Worm (Caenorhabditis elegans): ENCODE results near the gene ZC513.2.

ZC513.2 gene

DNA sequence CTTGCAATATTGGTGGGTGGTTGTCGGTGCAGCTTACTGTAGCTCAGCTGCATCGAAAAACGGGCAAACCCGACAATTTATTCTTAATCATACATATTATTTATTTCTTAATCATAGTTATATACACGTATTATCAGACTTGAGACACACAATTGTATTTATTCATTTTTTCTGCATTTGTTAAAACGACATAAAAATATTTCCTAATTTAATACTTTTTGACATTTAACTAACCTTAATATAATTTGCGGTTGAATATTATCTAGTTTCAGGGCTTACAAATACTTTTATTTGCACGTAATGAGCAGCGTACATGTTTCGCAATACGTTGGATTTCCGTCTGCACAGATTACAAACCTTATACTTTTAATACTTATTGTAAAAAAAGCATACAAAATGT, 4.1 kb downstream of the ZC513.2 start, which contains the start of gene str-138:
Gene str-138 (plus strand): TSS at position 301 of the 400 bp plus-strand sequence.
- TF ChIP-seq snpc-4 (tag; optimal IDR thresholded peaks at IDR 0.05), result no peak
- TF ChIP-seq lin-38 (GFP tag; IDR thresholded peaks at IDR 0.05), result no peak
- no peak for TF ChIP-seq gei-8 (GFP tag; optimal IDR thresholded peaks at IDR 0.05)
- no peak for TF ChIP-seq nhr-237 (tag; optimal IDR thresholded peaks at IDR 0.05)
- TF ChIP-seq tag-97 (GFP tag; IDR thresholded peaks at IDR 0.05), result no peak

DNA sequence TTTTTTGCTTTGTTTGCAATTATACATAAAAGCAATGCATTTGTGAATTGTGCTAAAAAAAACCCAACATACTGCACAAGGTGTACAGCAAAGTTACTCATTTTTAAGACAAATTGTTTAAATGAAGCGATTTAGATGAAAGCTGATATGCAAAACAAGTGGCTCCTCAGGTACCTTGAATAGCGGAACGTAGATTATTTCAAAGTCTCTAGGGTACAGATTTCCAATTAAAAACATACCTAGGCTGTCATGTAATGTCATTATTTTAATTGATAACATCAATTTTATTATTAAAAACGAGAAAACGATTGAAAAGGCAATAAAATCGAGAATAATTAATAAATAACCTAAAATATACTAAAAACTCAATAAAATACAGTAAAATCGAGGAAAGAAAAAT, 7.8 kb downstream of the ZC513.2 start, which contains the start of gene str-139:
Gene str-139 (minus strand): TSS at position 101 of the 400 bp plus-strand sequence.
- TF ChIP-seq unc-39 (tag; optimal IDR thresholded peaks at IDR 0.05) (no peak), nhr-111 (GFP tag; optimal IDR thresholded peaks at IDR 0.05) (no peak), lin-13 (GFP tag; optimal IDR thresholded peaks at IDR 0.05) (no peak), lin-29 (GFP tag; IDR thresholded peaks at IDR 0.05) (no peak), hmg-1.1 (GFP tag; IDR thresholded peaks at IDR 0.05) (no peak), aha-1 (tag) (no peak), egl-27 (tag; optimal IDR thresholded peaks at IDR 0.05) (no peak), ceh-20 (GFP tag; IDR thresholded peaks at IDR 0.05) (no peak), zfp-3 (GFP tag; conservative IDR thresholded peaks at IDR 0.05) (no peak), hif-1 (tag; optimal IDR thresholded peaks at IDR 0.05) (no peak), spr-1 (tag; optimal IDR thresholded peaks at IDR 0.05) (no peak), nhr-76 (tag; optimal IDR thresholded peaks at IDR 0.05) (no peak)

DNA sequence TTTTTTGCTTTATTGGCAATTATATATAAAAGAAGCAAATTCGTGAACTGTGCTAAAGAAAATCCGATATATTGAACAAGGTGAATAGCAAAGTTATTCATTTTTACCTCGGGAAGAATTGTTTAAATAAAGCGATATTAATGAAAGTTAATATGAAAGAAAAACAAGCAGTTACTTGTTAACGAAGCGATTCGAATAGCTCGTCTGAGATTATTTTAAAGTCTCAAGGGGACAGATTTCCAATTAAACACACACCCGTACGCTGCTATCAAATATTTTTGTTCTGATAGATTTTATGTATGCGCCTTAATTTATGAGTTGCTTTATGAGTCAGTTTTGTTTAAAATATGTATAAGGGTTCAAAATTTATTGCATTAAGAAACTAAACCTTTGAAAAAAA, 13.6 kb downstream of the ZC513.2 start, which contains the start of gene str-140:
Gene str-140 (minus strand): TSS at position 101 of the 400 bp plus-strand sequence.
- TF ChIP-seq nhr-6 (tag; optimal IDR thresholded peaks at IDR 0.05) (no peak), nhr-48 (tag; optimal IDR thresholded peaks at IDR 0.05) (no peak), ceh-82 (tag; optimal IDR thresholded peaks at IDR 0.05) (no peak), Y75B8A.6 (GFP tag; IDR thresholded peaks at IDR 0.05) (no peak), zip-2 (tag; optimal IDR thresholded peaks at IDR 0.05) (no peak), tag-97 (GFP tag; IDR thresholded peaks at IDR 0.05) (no peak), ceh-44 (GFP tag; IDR thresholded peaks at IDR 0.05) (no peak), nhr-25 (tag; optimal IDR thresholded peaks at IDR 0.05; ENCODE audit: borderline replicate concordance, insufficient read depth) (no peak), unc-62 (GFP tag; optimal IDR thresholded peaks at IDR 0.05 in 1 of 2) (no peak), unc-62 (tag; optimal IDR thresholded peaks at IDR 0.05) (no peak), unc-130 (GFP tag; optimal IDR thresholded peaks at IDR 0.05) (no peak), gei-8 (GFP tag; optimal IDR thresholded peaks at IDR 0.05) (no peak)

DNA sequence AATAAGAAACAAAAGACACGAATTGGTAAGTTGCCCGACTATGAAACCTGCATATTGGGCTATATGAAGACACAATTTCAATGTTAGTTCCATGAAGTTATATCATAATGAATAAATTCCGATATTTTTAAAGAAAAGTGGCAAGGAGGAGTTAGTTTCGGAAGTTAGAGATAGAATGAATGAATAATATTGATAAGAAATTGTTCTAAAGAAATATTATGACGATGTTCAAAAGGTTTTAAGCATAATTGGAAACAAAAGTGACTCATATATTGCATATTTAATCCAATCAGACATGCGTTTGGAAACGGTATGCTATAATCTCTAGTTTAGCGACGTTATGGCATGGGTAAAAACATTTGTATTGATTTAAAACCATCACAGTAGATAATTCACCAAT, 15.4 kb downstream of the ZC513.2 start, which contains the start of gene str-143:
Gene str-143 (minus strand): TSS at position 101 of the 400 bp plus-strand sequence.
- TF ChIP-seq cey-2 (tag; optimal IDR thresholded peaks at IDR 0.05; ENCODE audit: borderline replicate concordance, insufficient read depth) (no peak), arid-1 (GFP tag; conservative IDR thresholded peaks at IDR 0.05) (no peak), lim-7 (GFP tag; IDR thresholded peaks at IDR 0.05) (no peak), unc-62 (GFP tag; optimal IDR thresholded peaks at IDR 0.05 in 1 of 2) (peak in 1 of 2 experiments; percentile 17), unc-62 (tag; optimal IDR thresholded peaks at IDR 0.05) (no peak), set-16 (GFP tag; IDR thresholded peaks at IDR 0.05) (no peak), mep-1 (tag; optimal IDR thresholded peaks at IDR 0.05) (no peak)

DNA sequence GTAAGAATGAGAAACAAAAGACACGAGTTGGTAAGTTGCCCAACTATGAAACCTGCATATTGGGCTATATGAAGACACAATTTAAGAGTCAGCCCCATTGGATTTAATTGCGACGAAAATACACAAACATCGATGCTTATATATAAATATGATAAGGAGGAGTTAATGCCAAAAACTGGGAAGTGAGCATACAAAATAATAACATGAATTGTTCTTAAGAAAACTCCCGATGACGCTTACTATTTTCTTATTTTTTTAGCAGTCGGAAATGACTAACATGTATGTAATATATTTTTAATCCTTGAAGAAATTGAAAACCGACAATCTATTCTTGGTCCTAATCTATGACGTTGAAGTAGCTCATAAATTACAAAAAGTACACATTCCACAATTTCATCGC, 17.8 kb downstream of the ZC513.2 start, which contains the start of gene str-144:
Gene str-144 (minus strand): TSS at position 101 of the 400 bp plus-strand sequence.
- TF ChIP-seq php-3 (GFP tag; IDR thresholded peaks at IDR 0.05), result no peak
- no peak for TF ChIP-seq saeg-2 (GFP tag; IDR thresholded peaks at IDR 0.05)
- TF ChIP-seq aha-1 (tag), result no peak
- no peak for TF ChIP-seq attf-4 (tag; optimal IDR thresholded peaks at IDR 0.05)
- TF ChIP-seq T20F7.1 (GFP tag; optimal IDR thresholded peaks at IDR 0.05), result no peak
- TF ChIP-seq duxl-1 (tag; optimal IDR thresholded peaks at IDR 0.05; ENCODE audit: poor library complexity), result no peak
- no peak for TF ChIP-seq T26A8.4 (GFP tag; IDR thresholded peaks at IDR 0.05)
- TF ChIP-seq aly-2 (tag; optimal IDR thresholded peaks at IDR 0.05), result no peak
- no peak for TF ChIP-seq nhr-41 (GFP tag; IDR thresholded peaks at IDR 0.05)
- no peak for TF ChIP-seq egl-27 (tag; optimal IDR thresholded peaks at IDR 0.05)
- TF ChIP-seq D1046.2 (GFP tag; IDR thresholded peaks at IDR 0.05), result no peak
- TF ChIP-seq nhr-111 (GFP tag; optimal IDR thresholded peaks at IDR 0.05), result no peak
- TF ChIP-seq sdz-12 (GFP tag; optimal IDR thresholded peaks at IDR 0.05), result no peak
- TF ChIP-seq pqm-1 (tag; optimal IDR thresholded peaks at IDR 0.05), result no peak
- no peak for TF ChIP-seq egl-43 (GFP tag; IDR thresholded peaks at IDR 0.05)
- no peak for TF ChIP-seq pha-4 (GFP tag; IDR thresholded peaks at IDR 0.05)
- no peak for TF ChIP-seq pha-4 (tag; optimal IDR thresholded peaks at IDR 0.05)
- TF ChIP-seq mep-1 (tag; optimal IDR thresholded peaks at IDR 0.05), result no peak

Measured in whole organism, L4 larva.